Worm (Caenorhabditis elegans) whole organism, L4 larva: ENCODE data around the gene Y39F10C.1.

Source experiments
- Y48G9A.11 ChIP-seq: fragments of 200-800 bp; sonication (Bioruptor generic); IDR thresholded peaks from 2 replicates; pipeline ENCODE4 v1.3.6; 2022; ENCODE audit warnings: missing genetic modification reagents, missing genetic modification characterization, missing compliant biosample characterization
- ama-1 ChIP-seq: fragments of 150-350 bp; optimal IDR thresholded peaks from 2 replicates; lab custom pipeline; 2014; ENCODE audit warnings: inconsistent platforms, mixed read lengths
- nhr-11 ChIP-seq: fragments of 150-350 bp; optimal IDR thresholded peaks from 2 replicates; lab custom pipeline; 2014; ENCODE audit warnings: missing biosample characterization, missing genetic modification characterization
- pha-4 ChIP-seq, 2 experiments: fragments of 150-350 bp in 1 of 2; fragments of 200-800 bp in 1 of 2; sonication (Bioruptor generic) in 1 of 2; IDR thresholded peaks in 1 of 2; optimal IDR thresholded peaks in 1 of 2; 2 replicates each; pipeline versions ENCODE4 v1.3.6 to Lab custom; 2014 to 2022; ENCODE audit warnings: missing genetic modification characterization in 2 of 2, missing genetic modification reagents in 2 of 2, missing biosample characterization in 1 of 2, missing compliant biosample characterization in 1 of 2
- pqm-1 ChIP-seq: sonication (generic microtip); optimal IDR thresholded peaks from 2 replicates; lab custom pipeline; 2017; ENCODE audit warnings: missing biosample characterization, missing genetic modification characterization
- skn-1 ChIP-seq: fragments of 150-350 bp; optimal IDR thresholded peaks from 2 replicates; lab custom pipeline; 2014; ENCODE audit warnings: missing biosample characterization, missing genetic modification characterization

- TF ChIP-seq Y48G9A.11 (no peak), pqm-1 (tag; lab: Kevin White, UChicago) (no peak), pha-4 (GFP tag; IDR thresholded peaks at IDR 0.05; lab: Robert Waterston, UW) (no peak), pha-4 (tag; optimal IDR thresholded peaks at IDR 0.05; lab: Kevin White, UChicago) (no peak), ama-1 (lab: Kevin White, UChicago) (no peak), nhr-11 (no peak), skn-1 (tag; lab: Kevin White, UChicago) (no peak)
Observed at ce11 chrII:671025-671424, 4.4 kb upstream of the Y39F10C.1 start, which contains the start of gene sri-46.
